Worm (Caenorhabditis elegans) whole organism, young adult: Measurements from ENCODE around the gene marc-2.

ENCODE experiments used
- B0261.1 ChIP-seq: sonication (generic microtip); optimal IDR thresholded peaks from 2 replicates; lab custom pipeline; 2016; ENCODE audit warnings: mild to moderate bottlenecking, missing genetic modification characterization, moderate library complexity, missing compliant biosample characterization
- C17E4.6 ChIP-seq: fragments of 200-800 bp; sonication (Bioruptor generic); IDR thresholded peaks from 2 replicates; pipeline ENCODE4 v1.3.6; 2022; ENCODE audit warnings: missing genetic modification reagents, missing genetic modification characterization, missing compliant biosample characterization
- F33H1.4 ChIP-seq: fragments of 200-800 bp; sonication (Bioruptor generic); IDR thresholded peaks from 2 replicates; pipeline ENCODE4 v1.3.6; 2022; ENCODE audit warnings: missing genetic modification reagents, missing genetic modification characterization, missing compliant biosample characterization
- F39B2.1 ChIP-seq: fragments of 200-800 bp; sonication (Bioruptor generic); IDR thresholded peaks from 2 replicates; pipeline ENCODE4 v1.3.6; 2022; ENCODE audit warnings: missing genetic modification reagents, missing genetic modification characterization, missing compliant biosample characterization
- F52B5.7 ChIP-seq: sonication (generic microtip); optimal IDR thresholded peaks from 2 replicates; lab custom pipeline; 2016; ENCODE audit warnings: mild to moderate bottlenecking, missing genetic modification characterization, missing compliant biosample characterization
- F57A8.1 ChIP-seq: fragments of 200-800 bp; sonication (Bioruptor generic); optimal IDR thresholded peaks from 2 replicates; lab custom pipeline; 2018; ENCODE audit warnings: mild to moderate bottlenecking, missing genetic modification characterization, moderate library complexity, missing compliant biosample characterization
- K11D2.4 ChIP-seq: fragments of 200-800 bp; sonication (Bioruptor generic); IDR thresholded peaks from 2 replicates; pipeline ENCODE4 v1.3.6; 2022; ENCODE audit warnings: missing genetic modification reagents, missing genetic modification characterization, missing compliant biosample characterization
- T07F8.4 ChIP-seq: sonication (generic microtip); optimal IDR thresholded peaks from 2 replicates; lab custom pipeline; 2016; ENCODE audit warnings: mild to moderate bottlenecking, missing genetic modification characterization, moderate library complexity, missing compliant biosample characterization
- Y53F4B.3 ChIP-seq: fragments of 200-800 bp; sonication (Bioruptor generic); IDR thresholded peaks from 2 replicates; pipeline ENCODE4 v1.3.6; 2022; ENCODE audit warnings: missing genetic modification reagents, missing genetic modification characterization, missing compliant biosample characterization
- Y53G8AR.9 ChIP-seq: fragments of 200-800 bp; sonication (Bioruptor generic); conservative IDR thresholded peaks from 2 replicates; pipeline ENCODE4 v1.3.6; 2022; ENCODE audit warnings: missing genetic modification reagents, missing genetic modification characterization, missing compliant biosample characterization
- Y79H2A.3 ChIP-seq: fragments of 200-800 bp; sonication (Bioruptor generic); conservative IDR thresholded peaks from 2 replicates; pipeline ENCODE4 v1.3.6; 2022; ENCODE audit warnings: missing genetic modification reagents, missing genetic modification characterization, missing compliant biosample characterization
- aptf-2 ChIP-seq: fragments of 200-800 bp; sonication (Bioruptor generic); conservative IDR thresholded peaks from 2 replicates; pipeline ENCODE4 v1.3.6; 2022; ENCODE audit warnings: missing genetic modification reagents, missing genetic modification characterization, missing compliant biosample characterization
- atf-7 ChIP-seq: sonication (generic microtip); optimal IDR thresholded peaks from 2 replicates; lab custom pipeline; 2017; ENCODE audit warnings: mild to moderate bottlenecking, missing genetic modification characterization, missing compliant biosample characterization
- attf-3 ChIP-seq: fragments of 200-800 bp; sonication (Bioruptor generic); conservative IDR thresholded peaks from 2 replicates; pipeline ENCODE4 v1.3.6; 2022; ENCODE audit warnings: missing genetic modification reagents, missing genetic modification characterization, missing compliant biosample characterization
- cebp-1 ChIP-seq, 2 experiments: fragments of 200-800 bp in 1 of 2; sonication (Bioruptor generic) in 1 of 2; sonication (generic microtip) in 1 of 2; IDR thresholded peaks in 1 of 2; optimal IDR thresholded peaks in 1 of 2; 2 replicates each; pipeline versions ENCODE4 v1.3.6 to Lab custom; 2017 to 2022; ENCODE audit warnings: missing compliant biosample characterization in 2 of 2, missing genetic modification characterization in 2 of 2, mild to moderate bottlenecking in 1 of 2, missing genetic modification reagents in 1 of 2, moderate library complexity in 1 of 2
- cebp-2 ChIP-seq: fragments of 200-800 bp; sonication (Bioruptor generic); IDR thresholded peaks from 2 replicates; pipeline ENCODE4 v1.3.6; 2022; ENCODE audit warnings: missing genetic modification characterization, missing compliant biosample characterization
- ceh-100 ChIP-seq: fragments of 200-800 bp; sonication (Bioruptor generic); IDR thresholded peaks from 2 replicates; pipeline ENCODE4 v1.3.6; 2022; ENCODE audit warnings: missing genetic modification reagents, missing genetic modification characterization, missing compliant biosample characterization
- ceh-40 ChIP-seq: fragments of 200-800 bp; sonication (Bioruptor generic); IDR thresholded peaks from 2 replicates; pipeline ENCODE4 v1.3.6; 2022; ENCODE audit warnings: missing genetic modification characterization, missing compliant biosample characterization
- ceh-79 ChIP-seq: sonication (generic microtip); optimal IDR thresholded peaks from 2 replicates; lab custom pipeline; 2017; ENCODE audit warnings: mild to moderate bottlenecking, missing genetic modification characterization, missing compliant biosample characterization
- egrh-3 ChIP-seq: fragments of 200-800 bp; sonication (Bioruptor generic); IDR thresholded peaks from 2 replicates; pipeline ENCODE4 v1.3.6; 2022; ENCODE audit warnings: missing genetic modification reagents, missing genetic modification characterization, missing compliant biosample characterization
- ekl-4 ChIP-seq: fragments of 200-800 bp; sonication (Bioruptor generic); IDR thresholded peaks from 2 replicates; pipeline ENCODE4 v1.3.6; 2022; ENCODE audit warnings: missing genetic modification reagents, missing genetic modification characterization, missing compliant biosample characterization
- gei-17 ChIP-seq: fragments of 200-800 bp; sonication (Bioruptor generic); optimal IDR thresholded peaks from 2 replicates; lab custom pipeline; 2018; ENCODE audit warnings: mild to moderate bottlenecking, missing genetic modification characterization, missing compliant biosample characterization
- hlh-12 ChIP-seq: sonication (generic microtip); optimal IDR thresholded peaks from 2 replicates; lab custom pipeline; 2016; ENCODE audit warnings: missing genetic modification characterization, missing compliant biosample characterization
- hmg-1.2 ChIP-seq: fragments of 200-800 bp; sonication (Bioruptor generic); IDR thresholded peaks from 2 replicates; pipeline ENCODE4 v1.3.6; 2022; ENCODE audit warnings: missing genetic modification reagents, missing genetic modification characterization, missing compliant biosample characterization
- lin-35 ChIP-seq, 3 experiments: fragments of 150-350 bp in 2 of 3; sonication (generic microtip) in 1 of 3; optimal IDR thresholded peaks; 2 replicates each; lab custom pipeline; 2014 to 2018; ENCODE audit warnings: missing biosample characterization in 3 of 3, missing genetic modification characterization in 3 of 3, missing genetic modification reagents in 3 of 3
- lin-40 ChIP-seq: sonication (generic microtip); optimal IDR thresholded peaks from 2 replicates; lab custom pipeline; 2016; ENCODE audit warnings: missing genetic modification characterization, mild to moderate bottlenecking, missing compliant biosample characterization, missing genotype, missing genetic modification reagents
- lir-1 ChIP-seq: fragments of 200-800 bp; sonication (Bioruptor generic); conservative IDR thresholded peaks from 2 replicates; pipeline ENCODE4 v1.3.6; 2022; ENCODE audit warnings: missing genetic modification reagents, missing genetic modification characterization, missing compliant biosample characterization
- lsl-1 ChIP-seq: fragments of 200-800 bp; sonication (Bioruptor generic); optimal IDR thresholded peaks from 2 replicates; lab custom pipeline; 2018; ENCODE audit warnings: mild to moderate bottlenecking, missing genetic modification characterization, moderate library complexity, missing compliant biosample characterization
- madf-6 ChIP-seq: fragments of 200-800 bp; sonication (Bioruptor generic); IDR thresholded peaks from 2 replicates; pipeline ENCODE4 v1.3.6; 2022; ENCODE audit warnings: missing genetic modification reagents, missing genetic modification characterization, missing compliant biosample characterization
- mxl-1 ChIP-seq: sonication (generic microtip); optimal IDR thresholded peaks from 2 replicates; lab custom pipeline; 2016; ENCODE audit warnings: missing genetic modification characterization, missing compliant biosample characterization
- nfya-1 ChIP-seq: sonication (generic microtip); optimal IDR thresholded peaks from 2 replicates; lab custom pipeline; 2017; ENCODE audit warnings: antibody characterized with exemption, missing compliant biosample characterization, missing genetic modification characterization, borderline replicate concordance; ENCODE audit not compliant: insufficient read depth
- pha-4 ChIP-seq: fragments of 150-350 bp; sonication (generic microtip); optimal IDR thresholded peaks from 2 replicates; lab custom pipeline; 2014; ENCODE audit warnings: missing biosample characterization, missing genetic modification reagents, missing genetic modification characterization
- repo-1 ChIP-seq: sonication (generic microtip); optimal IDR thresholded peaks from 2 replicates; lab custom pipeline; 2017; ENCODE audit warnings: mild to moderate bottlenecking, missing genetic modification characterization, missing compliant biosample characterization
- sdz-38 ChIP-seq: sonication (generic microtip); optimal IDR thresholded peaks from 2 replicates; lab custom pipeline; 2016; ENCODE audit warnings: missing genotype, missing genetic modification characterization, missing compliant biosample characterization
- snpc-1.1 ChIP-seq: sonication (generic microtip); optimal IDR thresholded peaks from 2 replicates; lab custom pipeline; 2017; ENCODE audit warnings: missing genetic modification characterization, mild to moderate bottlenecking, missing compliant biosample characterization, antibody characterized with exemption, moderate library complexity, missing genotype, missing genetic modification reagents; ENCODE audit not compliant: insufficient read depth
- snpc-1.3 ChIP-seq: sonication (generic microtip); optimal IDR thresholded peaks from 2 replicates; lab custom pipeline; 2017; ENCODE audit warnings: missing genetic modification characterization, mild to moderate bottlenecking, missing compliant biosample characterization, antibody characterized with exemption, moderate library complexity, missing genotype, missing genetic modification reagents; ENCODE audit not compliant: insufficient read depth
- tbx-9 ChIP-seq: sonication (generic microtip); optimal IDR thresholded peaks from 2 replicates; lab custom pipeline; 2016; ENCODE audit warnings: borderline replicate concordance, missing genetic modification characterization, inconsistent platforms, missing compliant biosample characterization
- tlf-1 ChIP-seq: fragments of 200-800 bp; sonication (Bioruptor generic); optimal IDR thresholded peaks from 2 replicates; lab custom pipeline; 2018; ENCODE audit warnings: mild to moderate bottlenecking, missing genetic modification characterization, missing compliant biosample characterization
- unc-130 ChIP-seq: sonication (generic microtip); optimal IDR thresholded peaks from 2 replicates; lab custom pipeline; 2016; ENCODE audit warnings: missing genetic modification reagents, missing genetic modification characterization, missing compliant biosample characterization
- zfh-2 ChIP-seq: fragments of 200-800 bp; sonication (Bioruptor generic); conservative IDR thresholded peaks from 2 replicates; pipeline ENCODE4 v1.3.6; 2022; ENCODE audit warnings: missing genetic modification reagents, missing genetic modification characterization, missing compliant biosample characterization
- zim-3 ChIP-seq: sonication (generic microtip); optimal IDR thresholded peaks from 2 replicates; lab custom pipeline; 2017; ENCODE audit warnings: mild to moderate bottlenecking, missing genetic modification characterization, moderate library complexity, missing compliant biosample characterization
- ztf-25 ChIP-seq: fragments of 200-800 bp; sonication (Bioruptor generic); IDR thresholded peaks from 2 replicates; pipeline ENCODE4 v1.3.6; 2022; ENCODE audit warnings: missing genetic modification reagents, missing genetic modification characterization, missing compliant biosample characterization
- ztf-26 ChIP-seq: sonication (generic microtip); optimal IDR thresholded peaks from 2 replicates; lab custom pipeline; 2017; ENCODE audit warnings: missing genetic modification characterization, missing compliant biosample characterization
- ztf-28 ChIP-seq: fragments of 200-800 bp; sonication (Bioruptor generic); IDR thresholded peaks from 2 replicates; pipeline ENCODE4 v1.3.6; 2022; ENCODE audit warnings: missing genetic modification reagents, missing genetic modification characterization, missing compliant biosample characterization

Gene marc-2

DNA sequence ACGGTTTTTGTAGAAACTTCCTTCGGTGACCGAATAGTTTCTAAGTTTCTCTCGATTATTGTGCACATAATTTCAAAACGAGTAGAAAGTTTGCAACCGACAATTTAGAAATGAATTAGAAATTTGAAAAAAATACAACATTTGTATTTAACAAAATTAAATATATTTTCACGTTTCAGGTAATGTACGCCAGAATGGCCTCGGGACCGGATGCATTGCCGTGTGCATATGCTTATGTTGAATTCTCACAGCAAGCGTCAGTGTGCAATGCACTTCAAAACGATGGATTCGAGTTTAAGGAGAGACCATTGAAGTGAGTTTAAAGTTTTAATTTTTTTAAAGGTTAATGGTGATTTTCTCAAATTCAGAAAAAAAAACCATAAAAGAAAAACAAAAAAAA lies at the start of gene marc-2:
Gene marc-2, minus strand, starts transcription at position 101 of the 400 bp plus-strand sequence.
- TF ChIP-seq lir-1 (no peak), madf-6 (peak; percentile 38; the same call in 1 of the 2 replicates)

DNA sequence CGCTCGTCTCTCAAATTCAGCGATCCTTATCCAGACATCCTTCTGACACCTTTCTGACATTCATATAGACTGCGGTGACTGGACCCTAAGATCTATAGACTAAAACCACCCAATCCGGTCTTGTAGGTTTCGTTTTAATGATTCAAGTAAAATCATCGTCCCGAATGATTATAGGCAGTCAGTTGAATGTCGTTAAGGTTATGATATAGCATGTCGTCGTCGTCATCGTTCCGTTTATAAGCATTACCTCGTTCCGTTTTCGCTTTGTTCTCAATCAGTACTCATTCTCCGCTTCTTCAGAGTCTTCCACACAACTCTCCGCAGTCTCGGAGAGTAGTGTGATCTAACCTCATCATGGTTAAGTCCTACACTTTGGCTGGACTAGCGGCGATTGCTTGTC lies 47.9 kb upstream of the marc-2 start, which contains the start of gene bli-1:
Gene bli-1, plus strand, starts transcription at position 301 of the 400 bp plus-strand sequence.
- TF ChIP-seq Y79H2A.3 (GFP tag; lab: Robert Waterston, UW) (no peak), lir-1 (no peak), F57A8.1 (no peak), F39B2.1 (no peak), snpc-1.1 (no peak), Y53G8AR.9 (GFP tag; lab: Robert Waterston, UW) (no peak), tlf-1 (no peak), snpc-1.3 (tag; lab: Kevin White, UChicago) (no peak), aptf-2 (GFP tag; lab: Robert Waterston, UW) (no peak)

DNA sequence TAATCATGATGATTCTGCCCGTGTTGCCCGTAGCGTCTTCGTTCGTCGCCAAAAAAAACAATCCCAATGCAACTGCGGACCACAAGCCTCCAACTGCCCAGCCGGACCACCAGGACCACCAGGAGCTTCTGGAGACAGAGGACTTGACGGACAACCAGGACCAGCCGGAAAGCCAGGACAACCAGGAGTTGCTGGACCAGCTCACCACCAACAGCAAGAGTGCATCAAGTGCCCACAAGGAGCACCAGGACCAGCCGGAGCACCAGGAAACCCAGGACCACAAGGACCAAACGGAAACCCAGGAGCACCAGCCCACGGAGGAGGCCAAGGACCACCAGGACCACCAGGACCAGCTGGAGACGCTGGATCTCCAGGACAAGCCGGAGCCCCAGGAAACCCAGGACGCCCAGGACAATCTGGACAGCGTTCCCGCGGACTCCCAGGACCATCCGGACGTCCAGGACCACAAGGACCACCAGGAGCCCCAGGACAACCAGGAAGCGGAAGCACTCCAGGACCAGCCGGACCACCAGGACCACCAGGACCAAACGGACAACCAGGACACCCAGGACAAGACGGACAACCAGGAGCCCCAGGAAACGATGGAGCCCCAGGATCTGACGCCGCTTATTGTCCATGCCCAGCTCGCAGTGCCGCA lies 46.8 kb upstream of the marc-2 start:
- no peak for TF ChIP-seq ceh-100 (GFP tag; lab: Robert Waterston, UW)
- peak; percentile 90 for TF ChIP-seq ztf-26 (tag; lab: Kevin White, UChicago)
- no peak for TF ChIP-seq ekl-4 (GFP tag; lab: Robert Waterston, UW)
- no peak for TF ChIP-seq nfya-1 (tag; lab: Kevin White, UChicago)
- no peak for TF ChIP-seq unc-130
- TF ChIP-seq zim-3 (tag; lab: Kevin White, UChicago) = no peak
- TF ChIP-seq attf-3 = no peak
- no peak for TF ChIP-seq K11D2.4 (GFP tag; lab: Robert Waterston, UW)
- TF ChIP-seq C17E4.6 (GFP tag; lab: Robert Waterston, UW) = no peak
- TF ChIP-seq ztf-28 (GFP tag; lab: Robert Waterston, UW) = no peak
- TF ChIP-seq egrh-3 (GFP tag; lab: Robert Waterston, UW) = peak; percentile 91
- peak; percentile 88 for TF ChIP-seq zfh-2
- TF ChIP-seq lin-40 = peak; percentile 62
- no peak for TF ChIP-seq ztf-25 (GFP tag; lab: Robert Waterston, UW)
- no peak for TF ChIP-seq hmg-1.2 (GFP tag; lab: Robert Waterston, UW)
- TF ChIP-seq cebp-1 (GFP tag; IDR thresholded peaks at IDR 0.05; lab: Robert Waterston, UW) = no peak
- no peak for TF ChIP-seq cebp-1 (tag; optimal IDR thresholded peaks at IDR 0.05; lab: Kevin White, UChicago)
- TF ChIP-seq mxl-1 (tag; lab: Kevin White, UChicago) = no peak
- TF ChIP-seq lir-1 = no peak
- TF ChIP-seq Y79H2A.3 (GFP tag; lab: Robert Waterston, UW) = no peak
- TF ChIP-seq F52B5.7 (tag; lab: Kevin White, UChicago) = no peak
- no peak for TF ChIP-seq pha-4
- no peak for TF ChIP-seq atf-7 (tag; lab: Kevin White, UChicago)
- no peak for TF ChIP-seq lin-35 (GFP tag; optimal IDR thresholded peaks at IDR 0.05; lab: Kevin White, UChicago)
- TF ChIP-seq B0261.1 (tag; lab: Kevin White, UChicago) = no peak
- TF ChIP-seq tbx-9 (tag; lab: Kevin White, UChicago) = no peak
- TF ChIP-seq ceh-79 (tag; lab: Kevin White, UChicago) = no peak
- no peak for TF ChIP-seq sdz-38 (tag; lab: Kevin White, UChicago)
- TF ChIP-seq gei-17 (GFP tag; lab: Kevin White, UChicago) = no peak
- no peak for TF ChIP-seq cebp-2 (GFP tag; lab: Robert Waterston, UW)
- TF ChIP-seq Y53F4B.3 (GFP tag; lab: Robert Waterston, UW) = no peak
- TF ChIP-seq T07F8.4 = no peak
- TF ChIP-seq ceh-40 (GFP tag; lab: Robert Waterston, UW) = no peak
- TF ChIP-seq repo-1 = no peak
- no peak for TF ChIP-seq lsl-1 (GFP tag; lab: Kevin White, UChicago)
- no peak for TF ChIP-seq hlh-12 (tag; lab: Kevin White, UChicago)
- no peak for TF ChIP-seq F33H1.4
